Worm (Caenorhabditis elegans) whole organism, L4 larva: ENCODE measurements around the gene srx-84.

Experiments used
- D1046.2 ChIP-seq: fragments of 200-800 bp; sonication (Bioruptor generic); IDR thresholded peaks from 2 replicates; pipeline ENCODE4 v1.3.6; 2022; ENCODE audit warnings: missing genetic modification characterization, missing compliant biosample characterization
- F37D6.2 ChIP-seq: sonication (generic microtip); optimal IDR thresholded peaks from 2 replicates; lab custom pipeline; 2016; ENCODE audit warnings: mild to moderate bottlenecking, missing genetic modification characterization, missing compliant biosample characterization
- F44E2.7 ChIP-seq: fragments of 200-800 bp; sonication (Bioruptor generic); IDR thresholded peaks from 2 replicates; pipeline ENCODE4 v2.1.2; 2022; ENCODE audit warnings: missing genetic modification characterization, missing compliant biosample characterization
- Y105C5A.15 ChIP-seq: fragments of 200-800 bp; sonication (Bioruptor generic); IDR thresholded peaks from 2 replicates; pipeline ENCODE4 v1.3.6; 2022; ENCODE audit warnings: missing genetic modification characterization, missing compliant biosample characterization
- ZK337.2 ChIP-seq: fragments of 200-800 bp; sonication (Bioruptor generic); IDR thresholded peaks from 2 replicates; pipeline ENCODE4 v1.3.6; 2022; ENCODE audit warnings: missing genetic modification reagents, missing genetic modification characterization, missing compliant biosample characterization
- ZK546.5 ChIP-seq, 2 experiments: sonication (generic microtip); optimal IDR thresholded peaks; 2 replicates each; lab custom pipeline; 2017; ENCODE audit warnings: missing biosample characterization in 2 of 2, missing genetic modification characterization in 2 of 2
- aha-1 ChIP-seq: fragments of 150-350 bp; peaks from one replicate; lab custom pipeline; 2014; ENCODE audit warnings: missing biosample characterization, missing genetic modification characterization
- arid-1 ChIP-seq: fragments of 200-800 bp; sonication (Bioruptor generic); conservative IDR thresholded peaks from 2 replicates; pipeline ENCODE4 v1.3.6; 2022; ENCODE audit warnings: missing genetic modification reagents, missing genetic modification characterization, missing compliant biosample characterization
- attf-4 ChIP-seq: sonication (generic microtip); optimal IDR thresholded peaks from 3 replicates; lab custom pipeline; 2017; ENCODE audit warnings: missing biosample characterization, missing genetic modification characterization
- ceh-28 ChIP-seq: fragments of 150-350 bp; optimal IDR thresholded peaks from 2 replicates; lab custom pipeline; 2014; ENCODE audit warnings: missing biosample characterization, missing genetic modification reagents, missing genetic modification characterization
- ces-1 ChIP-seq: fragments of 150-350 bp; sonication (generic microtip); optimal IDR thresholded peaks from 4 replicates; lab custom pipeline; 2014; ENCODE audit warnings: missing biosample characterization, missing genetic modification reagents, missing genetic modification characterization
- cey-2 ChIP-seq: sonication (generic microtip); optimal IDR thresholded peaks from 3 replicates; lab custom pipeline; 2017; ENCODE audit warnings: missing genetic modification characterization, mild to moderate bottlenecking, missing compliant biosample characterization, antibody characterized with exemption, borderline replicate concordance; ENCODE audit not compliant: insufficient read depth
- ctbp-1 ChIP-seq: fragments of 200-800 bp; sonication (Bioruptor generic); IDR thresholded peaks from 2 replicates; pipeline ENCODE4 v1.3.6; 2022; ENCODE audit warnings: missing genetic modification reagents, missing genetic modification characterization, missing compliant biosample characterization
- daf-12 ChIP-seq: fragments of 150-350 bp; optimal IDR thresholded peaks from 2 replicates; lab custom pipeline; 2014; ENCODE audit warnings: missing biosample characterization, missing genetic modification reagents, missing genetic modification characterization
- daf-8 ChIP-seq: fragments of 200-800 bp; sonication (Bioruptor generic); IDR thresholded peaks from 2 replicates; pipeline ENCODE4 v1.3.6; 2022; ENCODE audit warnings: missing genetic modification characterization, missing compliant biosample characterization
- dmd-6 ChIP-seq: fragments of 200-800 bp; sonication (Bioruptor generic); IDR thresholded peaks from 2 replicates; pipeline ENCODE4 v1.3.6; 2022; ENCODE audit warnings: missing genetic modification reagents, missing genetic modification characterization, missing compliant biosample characterization
- dpl-1 ChIP-seq: fragments of 150-350 bp; optimal IDR thresholded peaks from 2 replicates; lab custom pipeline; 2014; ENCODE audit warnings: missing biosample characterization, missing genetic modification reagents, missing genetic modification characterization
- duxl-1 ChIP-seq: sonication (generic microtip); optimal IDR thresholded peaks from 2 replicates; lab custom pipeline; 2016; ENCODE audit warnings: mild to moderate bottlenecking, missing genetic modification characterization, moderate library complexity, missing compliant biosample characterization; ENCODE audit not compliant: poor library complexity
- dve-1 ChIP-seq: sonication (generic microtip); optimal IDR thresholded peaks from 2 replicates; lab custom pipeline; 2017; ENCODE audit warnings: antibody characterized with exemption, mild to moderate bottlenecking, missing genetic modification characterization, missing compliant biosample characterization; ENCODE audit not compliant: insufficient read depth
- egl-43 ChIP-seq: fragments of 200-800 bp; sonication (Bioruptor generic); IDR thresholded peaks from 2 replicates; pipeline ENCODE4 v1.3.6; 2022; ENCODE audit warnings: missing genetic modification reagents, missing genetic modification characterization, missing compliant biosample characterization
- fkh-10 ChIP-seq: fragments of 150-350 bp; optimal IDR thresholded peaks from 2 replicates; lab custom pipeline; 2014; ENCODE audit warnings: missing biosample characterization, missing genetic modification reagents, missing genetic modification characterization
- hlh-11 ChIP-seq: fragments of 200-800 bp; sonication (Bioruptor generic); optimal IDR thresholded peaks from 2 replicates; lab custom pipeline; 2018; ENCODE audit warnings: mild to moderate bottlenecking, missing genetic modification characterization, missing compliant biosample characterization
- hlh-30 ChIP-seq: sonication (generic microtip); optimal IDR thresholded peaks from 2 replicates; lab custom pipeline; 2017; ENCODE audit warnings: antibody characterized with exemption, mild to moderate bottlenecking, missing genetic modification characterization, missing compliant biosample characterization; ENCODE audit not compliant: insufficient read depth
- hmg-1.1 ChIP-seq: fragments of 200-800 bp; sonication (Bioruptor generic); IDR thresholded peaks from 2 replicates; pipeline ENCODE4 v1.3.6; 2022; ENCODE audit warnings: missing genetic modification reagents, missing genetic modification characterization, missing compliant biosample characterization
- jun-1 ChIP-seq: fragments of 150-350 bp; optimal IDR thresholded peaks from 2 replicates; lab custom pipeline; 2014; ENCODE audit warnings: missing biosample characterization, missing genetic modification reagents, missing genetic modification characterization
- lin-1 ChIP-seq: fragments of 200-800 bp; sonication (Bioruptor generic); IDR thresholded peaks from 2 replicates; pipeline ENCODE4 v1.3.6; 2022; ENCODE audit warnings: missing genetic modification reagents, missing genetic modification characterization, missing compliant biosample characterization
- lin-29 ChIP-seq: fragments of 200-800 bp; sonication (Bioruptor generic); IDR thresholded peaks from 2 replicates; pipeline ENCODE4 v1.3.6; 2022; ENCODE audit warnings: missing genetic modification reagents, missing genetic modification characterization, missing compliant biosample characterization
- lin-38 ChIP-seq: fragments of 200-800 bp; sonication (Bioruptor generic); IDR thresholded peaks from 2 replicates; pipeline ENCODE4 v1.3.6; 2022; ENCODE audit warnings: missing genetic modification reagents, missing genetic modification characterization, missing compliant biosample characterization
- mdl-1 ChIP-seq, 2 experiments: fragments of 150-350 bp in 1 of 2; sonication (generic microtip) in 1 of 2; optimal IDR thresholded peaks; 2 replicates each; lab custom pipeline; 2014 to 2017; ENCODE audit warnings: missing biosample characterization in 2 of 2, missing genetic modification characterization in 2 of 2
- mep-1 ChIP-seq: fragments of 150-350 bp; sonication (generic microtip); optimal IDR thresholded peaks from 3 replicates; lab custom pipeline; 2014; ENCODE audit warnings: missing biosample characterization, missing genetic modification characterization
- mes-2 ChIP-seq: sonication (generic microtip); optimal IDR thresholded peaks from 2 replicates; lab custom pipeline; 2016; ENCODE audit warnings: missing genotype, mild to moderate bottlenecking, missing genetic modification characterization, missing compliant biosample characterization; ENCODE audit not compliant: poor library complexity, severe bottlenecking
- mxl-3 ChIP-seq: fragments of 200-800 bp; sonication (Bioruptor generic); optimal IDR thresholded peaks from 2 replicates; lab custom pipeline; 2018; ENCODE audit warnings: mild to moderate bottlenecking, missing genetic modification characterization, missing compliant biosample characterization
- nhr-10 ChIP-seq: fragments of 150-350 bp; optimal IDR thresholded peaks from 2 replicates; lab custom pipeline; 2014; ENCODE audit warnings: missing biosample characterization, missing genetic modification characterization
- nhr-11 ChIP-seq: fragments of 150-350 bp; optimal IDR thresholded peaks from 2 replicates; lab custom pipeline; 2014; ENCODE audit warnings: missing biosample characterization, missing genetic modification characterization
- nhr-25 ChIP-seq: sonication (generic microtip); optimal IDR thresholded peaks from 2 replicates; lab custom pipeline; 2017; ENCODE audit warnings: missing genetic modification characterization, mild to moderate bottlenecking, missing compliant biosample characterization, antibody characterized with exemption, moderate library complexity, borderline replicate concordance; ENCODE audit not compliant: insufficient read depth
- nhr-42 ChIP-seq: fragments of 200-800 bp; sonication (Bioruptor generic); IDR thresholded peaks from 2 replicates; pipeline ENCODE4 v1.3.6; 2022; ENCODE audit warnings: missing genetic modification characterization, missing compliant biosample characterization
- nhr-77 ChIP-seq: fragments of 150-350 bp; optimal IDR thresholded peaks from 2 replicates; lab custom pipeline; 2014; ENCODE audit warnings: missing biosample characterization, missing genetic modification characterization
- set-16 ChIP-seq: fragments of 200-800 bp; sonication (Bioruptor generic); IDR thresholded peaks from 2 replicates; pipeline ENCODE4 v1.3.6; 2022; ENCODE audit warnings: missing genetic modification reagents, missing genetic modification characterization, missing compliant biosample characterization
- spr-3 ChIP-seq: fragments of 200-800 bp; sonication (Bioruptor generic); optimal IDR thresholded peaks from 2 replicates; lab custom pipeline; 2018; ENCODE audit warnings: mild to moderate bottlenecking, missing genetic modification characterization, missing compliant biosample characterization
- tra-1 ChIP-seq: fragments of 200-800 bp; sonication (Bioruptor generic); IDR thresholded peaks from 2 replicates; pipeline ENCODE4 v1.3.6; 2022; ENCODE audit warnings: missing genetic modification reagents, missing genetic modification characterization, missing compliant biosample characterization
- unc-130 ChIP-seq: sonication (generic microtip); optimal IDR thresholded peaks from 2 replicates; lab custom pipeline; 2016; ENCODE audit warnings: missing genetic modification reagents, missing genetic modification characterization, missing compliant biosample characterization
- unc-39 ChIP-seq: sonication (generic microtip); optimal IDR thresholded peaks from 2 replicates; lab custom pipeline; 2017; ENCODE audit warnings: missing biosample characterization, missing genetic modification characterization
- unc-62 ChIP-seq, 3 experiments: fragments of 150-350 bp in 1 of 3; sonication (generic microtip); optimal IDR thresholded peaks in 2 of 3; peaks in 1 of 3; 1 replicate in 1 of 3; 2 replicates in 2 of 3; lab custom pipeline; 2014 to 2017; ENCODE audit warnings: missing biosample characterization in 3 of 3, missing genetic modification characterization in 3 of 3, missing genetic modification reagents in 3 of 3, missing genotype in 1 of 3
- zag-1 ChIP-seq: fragments of 150-350 bp; optimal IDR thresholded peaks from 2 replicates; lab custom pipeline; 2014; ENCODE audit warnings: missing biosample characterization, missing genetic modification characterization
- zip-11 ChIP-seq: fragments of 200-800 bp; sonication (Bioruptor generic); IDR thresholded peaks from 2 replicates; pipeline ENCODE4 v1.3.6; 2022; ENCODE audit warnings: missing genetic modification characterization, missing compliant biosample characterization
- zip-2 ChIP-seq: fragments of 150-350 bp; optimal IDR thresholded peaks from 2 replicates; lab custom pipeline; 2014; ENCODE audit warnings: missing biosample characterization, missing genetic modification characterization
- ztf-11 ChIP-seq: fragments of 150-350 bp; optimal IDR thresholded peaks from 2 replicates; lab custom pipeline; 2014; ENCODE audit warnings: missing biosample characterization, missing genetic modification characterization
- ztf-7 ChIP-seq: fragments of 150-350 bp; optimal IDR thresholded peaks from 2 replicates; lab custom pipeline; 2014; ENCODE audit warnings: missing biosample characterization, missing genetic modification characterization

The srx-84 gene

ce11 chrV:11614805-11615497 lies 16.0 kb downstream of the srx-84 start (continued):
- TF ChIP-seq ctbp-1 (no peak), aha-1 (tag; lab: Kevin White, UChicago) (peak; percentile 93), daf-12 (tag; lab: Kevin White, UChicago) (no peak), daf-8 (GFP tag; lab: Robert Waterston, UW) (no peak), dmd-6 (GFP tag; lab: Robert Waterston, UW) (peak; percentile 85), unc-39 (no peak), arid-1 (no peak), dpl-1 (GFP tag; lab: Kevin White, UChicago) (no peak), duxl-1 (tag; lab: Kevin White, UChicago) (no peak), hlh-30 (peak; percentile 76), jun-1 (no peak), ztf-11 (tag; lab: Kevin White, UChicago) (no peak), cey-2 (tag; lab: Kevin White, UChicago) (no peak), tra-1 (no peak), zip-2 (no peak), nhr-10 (tag; lab: Kevin White, UChicago) (no peak), F37D6.2 (tag; lab: Kevin White, UChicago) (no peak), ZK546.5 (tag; optimal IDR thresholded peaks at IDR 0.05; lab: Kevin White, UChicago) (no peak), dve-1 (peak; percentile 81), D1046.2 (GFP tag; lab: Robert Waterston, UW) (no peak), nhr-25 (tag; lab: Kevin White, UChicago) (peak; percentile 85), mdl-1 (tag; optimal IDR thresholded peaks at IDR 0.05; lab: Kevin White, UChicago) (no peak), ztf-7 (no peak), set-16 (GFP tag; lab: Robert Waterston, UW) (no peak), Y105C5A.15 (GFP tag; lab: Robert Waterston, UW) (no peak), egl-43 (no peak), hlh-11 (tag; lab: Kevin White, UChicago) (peak; percentile 52), ZK337.2 (no peak), lin-38 (no peak), mep-1 (peak; percentile 26), zip-11 (no peak), hmg-1.1 (GFP tag; lab: Robert Waterston, UW) (no peak), nhr-11 (tag; lab: Kevin White, UChicago) (no peak)
- TF ChIP-seq, all 104 proteins: peak for 13

ce11 chrV:11615948-11616681 lies 17.2 kb downstream of the srx-84 start, which contains the start of gene nlp-24:
Gene nlp-24, plus strand, starts transcription at chrV:11616376.
- TF ChIP-seq lin-1 = no peak; the same call in 1 of the 2 replicates
- TF ChIP-seq fkh-10 (GFP tag; lab: Kevin White, UChicago) = no peak
- TF ChIP-seq ces-1 (GFP tag; lab: Kevin White, UChicago) = no peak
- TF ChIP-seq mes-2 (tag; lab: Kevin White, UChicago) = peak; percentile 14
- TF ChIP-seq unc-39 = no peak
- no peak for TF ChIP-seq mxl-3 (GFP tag; lab: Kevin White, UChicago)
- TF ChIP-seq egl-43 = no peak
- no peak for TF ChIP-seq nhr-77 (tag; lab: Kevin White, UChicago)
- no peak for TF ChIP-seq lin-29 (GFP tag; lab: Robert Waterston, UW)
- no peak for TF ChIP-seq arid-1
- TF ChIP-seq nhr-42 (GFP tag; lab: Robert Waterston, UW) = peak; percentile 37; the same call in 1 of the 2 replicates
- TF ChIP-seq zag-1 = no peak
- TF ChIP-seq duxl-1 (tag; lab: Kevin White, UChicago) = no peak
- no peak for TF ChIP-seq unc-62 (GFP tag; optimal IDR thresholded peaks at IDR 0.05 in 1 of 2; lab: Kevin White, UChicago)
- TF ChIP-seq unc-62 (tag; optimal IDR thresholded peaks at IDR 0.05; lab: Kevin White, UChicago) = peak; percentile 7
- TF ChIP-seq unc-130 (GFP tag; lab: Kevin White, UChicago) = no peak
- TF ChIP-seq ZK546.5 (tag; optimal IDR thresholded peaks at IDR 0.05; lab: Kevin White, UChicago) = no peak
- no peak for TF ChIP-seq F44E2.7 (GFP tag; lab: Robert Waterston, UW)
- TF ChIP-seq hlh-30 = peak; percentile 30
- TF ChIP-seq ceh-28 = no peak
- no peak for TF ChIP-seq attf-4 (tag; lab: Kevin White, UChicago)
- TF ChIP-seq spr-3 (GFP tag; lab: Kevin White, UChicago) = no peak
- TF ChIP-seq dve-1 = peak; percentile 36
- no peak for TF ChIP-seq jun-1
